Fruit fly (Drosophila melanogaster) whole organism, wandering third instar larva: ENCODE data around the gene trn.

ENCODE experiments used
- CG32264 ChIP-seq: fragments of 200-800 bp; sonication (Bioruptor generic); optimal IDR thresholded peaks from 2 replicates; lab custom pipeline; 2016; ENCODE audit warnings: missing biosample characterization, missing genetic modification characterization
- GATAd ChIP-seq: sonication (Bioruptor generic); optimal IDR thresholded peaks from 2 replicates; lab custom pipeline; 2016; ENCODE audit warnings: missing biosample characterization, missing genetic modification characterization
- HLH106 ChIP-seq: fragments of 200-800 bp; optimal IDR thresholded peaks from 3 replicates; lab custom pipeline; 2019; ENCODE audit warnings: missing biosample characterization, mild to moderate bottlenecking, missing genetic modification characterization, moderate library complexity
- Hnf4 ChIP-seq: fragments of 200-800 bp; sonication (Bioruptor generic); optimal IDR thresholded peaks from 2 replicates; lab custom pipeline; 2016; ENCODE audit warnings: missing biosample characterization, mild to moderate bottlenecking, missing genetic modification characterization
- Jra ChIP-seq: sonication (Bioruptor generic); optimal IDR thresholded peaks from 2 replicates; lab custom pipeline; 2016; ENCODE audit warnings: missing biosample characterization, missing genetic modification characterization
- Mio ChIP-seq: sonication (Bioruptor generic); optimal IDR thresholded peaks from 2 replicates; lab custom pipeline; 2016; ENCODE audit warnings: missing biosample characterization, missing genetic modification characterization
- N ChIP-seq: fragments of >200 bp; optimal IDR thresholded peaks from 2 replicates; lab custom pipeline; 2018; ENCODE audit warnings: missing biosample characterization, missing external identifiers, missing genetic modification characterization
- OdsH ChIP-seq: fragments of 200-800 bp; sonication (Bioruptor generic); optimal IDR thresholded peaks from 2 replicates; lab custom pipeline; 2016; ENCODE audit warnings: missing biosample characterization, mild to moderate bottlenecking, missing genetic modification characterization
- Rel ChIP-seq, 2 experiments: fragments of 200-800 bp; sonication (Bioruptor generic) in 1 of 2; optimal IDR thresholded peaks; 2 replicates in 1 of 2; 3 replicates in 1 of 2; lab custom pipeline; 2016 to 2019; ENCODE audit warnings: mild to moderate bottlenecking in 2 of 2, missing biosample characterization in 2 of 2, missing genetic modification characterization in 2 of 2, moderate library complexity in 1 of 2
- Sp1 ChIP-seq: fragments of 200-800 bp; sonication (Bioruptor generic); optimal IDR thresholded peaks from 3 replicates; lab custom pipeline; 2019; ENCODE audit warnings: missing biosample characterization, mild to moderate bottlenecking, missing genetic modification characterization, moderate library complexity
- Vsx2 ChIP-seq: fragments of 200-300, 225-300 bp; sonication (Bioruptor generic); optimal IDR thresholded peaks from 2 replicates; lab custom pipeline; 2018; ENCODE audit warnings: missing biosample characterization, missing genetic modification characterization; ENCODE audit not compliant: partially characterized antibody
- dsf ChIP-seq: sonication (Bioruptor generic); optimal IDR thresholded peaks from 2 replicates; lab custom pipeline; 2016; ENCODE audit warnings: missing biosample characterization, missing genetic modification characterization, borderline replicate concordance
- h ChIP-seq: fragments of 200-800 bp; sonication (Bioruptor generic); optimal IDR thresholded peaks from 3 replicates; lab custom pipeline; 2016; ENCODE audit warnings: missing biosample characterization, mild to moderate bottlenecking, missing genetic modification characterization
- jim ChIP-seq: fragments of 175-275, 200-325 bp; sonication (Bioruptor generic); optimal IDR thresholded peaks from 2 replicates; lab custom pipeline; 2016; ENCODE audit warnings: missing biosample characterization, mild to moderate bottlenecking, missing genetic modification characterization
- pan ChIP-seq: fragments of >200 bp; optimal IDR thresholded peaks from 2 replicates; lab custom pipeline; 2017
- rgr ChIP-seq: fragments of 200-800 bp; sonication (Bioruptor generic); optimal IDR thresholded peaks from 3 replicates; lab custom pipeline; 2016; ENCODE audit warnings: missing biosample characterization, mild to moderate bottlenecking, missing genetic modification characterization
- sv ChIP-seq: fragments of 200-800 bp; sonication (Bioruptor generic); optimal IDR thresholded peaks from 3 replicates; lab custom pipeline; 2016; ENCODE audit warnings: missing biosample characterization, missing genetic modification characterization
- usp ChIP-seq: fragments of >200 bp; optimal IDR thresholded peaks from 2 replicates; lab custom pipeline; 2017; ENCODE audit warnings: missing biosample characterization, missing genetic modification characterization

Gene trn

DNA sequence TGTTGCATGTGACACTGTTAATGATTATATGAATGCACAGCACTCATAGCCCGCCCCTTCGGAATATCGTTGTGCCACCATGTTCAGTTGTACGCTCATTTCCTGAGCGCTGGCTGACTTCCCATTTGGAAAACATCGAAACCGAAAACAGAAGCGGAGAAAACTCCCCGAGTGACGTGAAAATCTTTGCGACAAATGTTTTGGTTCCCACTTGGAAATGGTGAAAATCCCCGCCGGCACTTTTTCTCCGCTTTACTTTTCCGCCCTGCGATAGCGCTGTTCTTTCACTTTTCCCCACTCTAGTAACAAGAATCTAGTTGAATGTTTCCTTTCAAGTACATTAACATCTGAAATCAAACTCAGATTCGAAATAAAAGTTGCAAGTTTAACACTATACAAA is 30.9 kb downstream of the trn start:
- TF ChIP-seq HLH106 (tag; lab: Kevin White, UChicago) (no peak), OdsH (no peak), Vsx2 (no peak), h (GFP tag; lab: Kevin White, UChicago) (no peak)

DNA sequence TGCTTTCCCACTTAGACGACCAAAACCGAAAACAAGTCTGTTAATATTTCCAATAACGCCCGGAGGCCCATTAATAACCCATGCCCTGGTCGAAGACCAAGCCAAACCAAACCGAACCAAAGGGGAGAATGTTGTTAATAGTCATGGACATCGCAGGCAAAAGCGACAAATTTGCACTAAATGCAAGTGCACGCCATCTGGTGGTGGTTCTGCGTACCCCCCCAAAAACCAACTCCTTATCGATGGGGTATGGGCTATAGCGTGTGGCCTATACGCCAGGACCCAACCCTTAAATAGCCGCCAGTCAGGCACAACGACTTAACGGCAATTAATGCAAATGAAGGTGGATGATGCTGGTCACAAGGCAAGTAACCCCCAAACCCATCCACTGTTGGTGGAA is 32.4 kb downstream of the trn start:
- TF ChIP-seq Jra (no peak), N (GFP tag; lab: Kevin White, UChicago) (no peak)

DNA sequence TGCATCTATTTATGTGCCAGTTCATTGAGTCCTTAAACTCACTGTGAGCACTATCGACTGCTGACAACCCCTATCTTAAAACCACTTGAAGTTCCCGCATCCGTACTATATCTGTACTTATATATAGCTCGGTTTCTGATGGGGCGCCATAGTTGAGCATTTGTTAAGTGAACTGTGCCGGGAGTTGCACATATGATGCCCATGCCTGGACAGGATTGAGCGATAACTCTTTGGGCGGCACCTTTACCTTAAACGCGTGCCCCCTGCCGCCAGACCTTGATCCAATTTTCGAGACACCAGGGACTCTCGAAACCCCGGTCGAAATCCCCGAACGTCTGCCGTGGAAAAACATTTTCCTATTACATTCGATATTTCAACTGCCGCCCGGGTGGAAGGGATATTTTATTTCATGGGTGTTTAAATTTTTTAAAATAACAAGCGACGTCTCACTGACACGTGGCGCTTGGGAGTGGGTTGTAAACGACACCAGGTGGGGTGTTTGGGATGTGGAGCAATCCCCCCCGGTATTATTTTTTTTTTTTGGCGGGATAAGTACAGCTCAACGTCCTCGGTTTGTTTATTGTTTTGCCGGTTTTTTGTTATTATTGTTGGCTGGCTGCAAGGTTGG is 40.0 kb downstream of the trn start:
- no peak for TF ChIP-seq Rel (GFP tag; optimal IDR thresholded peaks at IDR 0.05; lab: Kevin White, UChicago)
- TF ChIP-seq Rel (tag; optimal IDR thresholded peaks at IDR 0.05; lab: Kevin White, UChicago), result no peak
- no peak for TF ChIP-seq Hnf4 (GFP tag; lab: Kevin White, UChicago)
- no peak for TF ChIP-seq pan (lab: Kevin White, UChicago)
- TF ChIP-seq jim, result no peak
- TF ChIP-seq Jra, result no peak
- no peak for TF ChIP-seq GATAd (GFP tag; lab: Kevin White, UChicago)

DNA sequence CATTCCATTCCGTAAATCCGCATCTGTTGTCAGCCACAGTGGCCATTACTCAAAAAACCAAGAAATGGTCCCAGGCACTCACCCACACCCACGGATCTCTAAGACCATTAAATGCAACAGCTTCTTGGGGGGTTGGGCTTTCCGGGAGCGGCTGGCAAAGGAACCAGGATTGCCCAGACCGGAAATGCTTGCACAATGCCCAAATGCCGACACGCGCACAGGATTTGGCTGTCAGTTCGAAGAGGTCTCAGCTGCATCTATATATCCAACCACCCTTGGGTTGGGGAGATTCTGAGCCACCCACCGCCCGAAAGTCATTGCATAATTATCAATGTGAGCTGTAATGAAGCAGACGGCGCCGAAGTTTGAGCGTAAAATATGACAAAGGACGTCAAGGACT is 41.2 kb downstream of the trn start:
- TF ChIP-seq Vsx2, result no peak
- TF ChIP-seq pan (lab: Kevin White, UChicago), result no peak
- no peak for TF ChIP-seq CG32264 (GFP tag; lab: Kevin White, UChicago)
- TF ChIP-seq rgr (GFP tag; lab: Kevin White, UChicago), result no peak
- no peak for TF ChIP-seq Sp1 (GFP tag; lab: Kevin White, UChicago)
- no peak for TF ChIP-seq Mio (GFP tag; lab: Kevin White, UChicago)
- TF ChIP-seq dsf (GFP tag; lab: Kevin White, UChicago), result no peak
- TF ChIP-seq sv (GFP tag; lab: Kevin White, UChicago), result no peak
- no peak for TF ChIP-seq Jra
- no peak for TF ChIP-seq HLH106 (tag; lab: Kevin White, UChicago)
- no peak for TF ChIP-seq usp
